Worm (Caenorhabditis elegans): ENCODE measurements around the gene fbxa-94.
A peak's percentile ranks its signal among the peaks of the same experiment; 100 is the strongest.

Gene fbxa-94

ce11 chrV:15575305-15575704 lies 2.6 kb downstream of the fbxa-94 start, which contains the start of gene mdt-28:
TSS of gene mdt-28 (minus strand) at chrV:15575405.
- TF ChIP-seq nhr-76 (tag; optimal IDR thresholded peaks at IDR 0.05) (no peak), lin-38 (GFP tag; IDR thresholded peaks at IDR 0.05) (0 out of 2 replicates have a peak, but pooled peaks have one; percentile 33), Y75B8A.6 (GFP tag; IDR thresholded peaks at IDR 0.05) (no peak), nhr-41 (GFP tag; IDR thresholded peaks at IDR 0.05) (no peak), unc-39 (tag; optimal IDR thresholded peaks at IDR 0.05) (no peak), snpc-4 (tag; optimal IDR thresholded peaks at IDR 0.05) (no peak), nhr-28 (tag; optimal IDR thresholded peaks at IDR 0.05) (no peak), daf-8 (GFP tag; IDR thresholded peaks at IDR 0.05) (no peak), tra-1 (GFP tag; IDR thresholded peaks at IDR 0.05) (no peak)

ce11 chrV:15577395-15577896 lies 4.7 kb downstream of the fbxa-94 start, which contains the start of gene atx-3:
TSS of gene atx-3 (minus strand) at chrV:15577445.
- TF ChIP-seq zip-2 (tag; optimal IDR thresholded peaks at IDR 0.05) (no peak), nhr-25 (tag; optimal IDR thresholded peaks at IDR 0.05; ENCODE audit: borderline replicate concordance, insufficient read depth) (no peak), duxl-1 (tag; optimal IDR thresholded peaks at IDR 0.05; ENCODE audit: poor library complexity) (no peak), hlh-30 (tag; optimal IDR thresholded peaks at IDR 0.05; ENCODE audit: insufficient read depth) (peak; percentile 4), Y48G9A.11 (GFP tag; IDR thresholded peaks at IDR 0.05) (peak; percentile 37; the same call in 1 of the 2 replicates), lin-15B (tag; optimal IDR thresholded peaks at IDR 0.05) (no peak), lin-39 (tag; optimal IDR thresholded peaks at IDR 0.05) (no peak)

- TF ChIP-seq T20F7.1 (GFP tag; optimal IDR thresholded peaks at IDR 0.05) (peak; percentile 95), zag-1 (tag; optimal IDR thresholded peaks at IDR 0.05) (no peak), lsy-2 (tag; optimal IDR thresholded peaks at IDR 0.05) (peak in 1 of 2 experiments; percentile 76), dpl-1 (GFP tag; optimal IDR thresholded peaks at IDR 0.05) (peak; percentile 89), mes-2 (tag; optimal IDR thresholded peaks at IDR 0.05; ENCODE audit: poor library complexity, severe bottlenecking) (peak; percentile 70), lin-38 (GFP tag; IDR thresholded peaks at IDR 0.05) (peak; percentile 11; the same call in 1 of the 2 replicates), nhr-6 (tag; optimal IDR thresholded peaks at IDR 0.05) (peak; percentile 21), unc-62 (GFP tag; optimal IDR thresholded peaks at IDR 0.05 in 1 of 2) (peak in 1 of 2 experiments; percentile 77), unc-62 (tag; optimal IDR thresholded peaks at IDR 0.05) (no peak), hmg-1.1 (GFP tag; IDR thresholded peaks at IDR 0.05) (no peak), mxl-3 (GFP tag; optimal IDR thresholded peaks at IDR 0.05) (no peak), ceh-44 (GFP tag; IDR thresholded peaks at IDR 0.05) (no peak), R02D3.7 (tag; optimal IDR thresholded peaks at IDR 0.05) (peak; percentile 54), hlh-30 (tag; optimal IDR thresholded peaks at IDR 0.05; ENCODE audit: insufficient read depth) (peak; percentile 30)
Observed at ce11 chrV:15578386-15578785, 5.7 kb downstream of the fbxa-94 start, which contains the start of gene F28F8.9. TSS of gene F28F8.9 (minus strand) at chrV:15578673.

- TF ChIP-seq mes-2 (tag; optimal IDR thresholded peaks at IDR 0.05; ENCODE audit: poor library complexity, severe bottlenecking) = peak; percentile 77
Observed at ce11 chrV:15585744-15586143, 13.0 kb downstream of the fbxa-94 start.

- TF ChIP-seq dve-1 (tag; optimal IDR thresholded peaks at IDR 0.05; ENCODE audit: insufficient read depth) (peak; percentile 74), nhr-48 (tag; optimal IDR thresholded peaks at IDR 0.05) (peak; percentile 47), hmg-1.1 (GFP tag; IDR thresholded peaks at IDR 0.05) (peak; percentile 58; the same call in 1 of the 2 replicates), rbr-2 (tag; optimal IDR thresholded peaks at IDR 0.05) (peak; percentile 85), duxl-1 (tag; optimal IDR thresholded peaks at IDR 0.05; ENCODE audit: poor library complexity) (peak; percentile 43), nhr-77 (tag; optimal IDR thresholded peaks at IDR 0.05) (peak; percentile 43), ceh-20 (GFP tag; IDR thresholded peaks at IDR 0.05) (peak; percentile 85), dmd-9 (GFP tag; IDR thresholded peaks at IDR 0.05) (peak; percentile 88), nhr-42 (GFP tag; IDR thresholded peaks at IDR 0.05) (peak; percentile 94), zfp-2 (tag; optimal IDR thresholded peaks at IDR 0.05) (peak; percentile 63), ZK337.2 (GFP tag; IDR thresholded peaks at IDR 0.05) (0 out of 2 replicates have a peak, but pooled peaks have one; percentile 28), hif-1 (tag; optimal IDR thresholded peaks at IDR 0.05) (peak in 1 of 2 experiments; percentile 17), mdt-29 (GFP tag; IDR thresholded peaks at IDR 0.05) (peak; percentile 82), D1046.2 (GFP tag; IDR thresholded peaks at IDR 0.05) (peak; percentile 93), nhr-11 (tag; optimal IDR thresholded peaks at IDR 0.05) (peak; percentile 2), mdl-1 (tag; optimal IDR thresholded peaks at IDR 0.05) (peak in 1 of 2 experiments; percentile 16), zfp-3 (GFP tag; conservative IDR thresholded peaks at IDR 0.05) (peak; percentile 91)
Observed at ce11 chrV:15590183-15590667, 17.5 kb downstream of the fbxa-94 start, which contains the start of gene F28F8.7. TSS of gene F28F8.7 (minus strand) at chrV:15590617.

Measured in whole organism, L4 larva.